Fruit fly (Drosophila melanogaster) whole organism, prepupa: ENCODE data around the gene prd1.

Source experiments
- CG32006 ChIP-seq: fragments of 200-800 bp; sonication (Bioruptor generic); optimal IDR thresholded peaks from 3 replicates; lab custom pipeline; 2017; ENCODE audit warnings: missing biosample characterization, mild to moderate bottlenecking, missing genetic modification characterization
- CG6792 ChIP-seq: fragments of 200-800 bp; sonication (Bioruptor generic); optimal IDR thresholded peaks from 3 replicates; lab custom pipeline; 2016; ENCODE audit warnings: missing biosample characterization, missing genetic modification characterization
- CG8632 ChIP-seq: fragments of 200-800 bp; sonication (Bioruptor generic); optimal IDR thresholded peaks from 3 replicates; lab custom pipeline; 2016; ENCODE audit warnings: missing biosample characterization, missing genetic modification characterization
- Hr39 ChIP-seq: fragments of 200-800 bp; sonication (Bioruptor generic); optimal IDR thresholded peaks from 2 replicates; lab custom pipeline; 2016; ENCODE audit warnings: missing biosample characterization, missing genetic modification characterization
- Lpt ChIP-seq: fragments of 200-800 bp; sonication (Bioruptor generic); optimal IDR thresholded peaks from 3 replicates; lab custom pipeline; 2016; ENCODE audit warnings: missing biosample characterization, missing genetic modification characterization
- esn ChIP-seq: fragments of 200-800 bp; sonication (Bioruptor generic); optimal IDR thresholded peaks from 2 replicates; lab custom pipeline; 2016; ENCODE audit warnings: missing biosample characterization, mild to moderate bottlenecking, missing genetic modification characterization, moderate library complexity

DNA sequence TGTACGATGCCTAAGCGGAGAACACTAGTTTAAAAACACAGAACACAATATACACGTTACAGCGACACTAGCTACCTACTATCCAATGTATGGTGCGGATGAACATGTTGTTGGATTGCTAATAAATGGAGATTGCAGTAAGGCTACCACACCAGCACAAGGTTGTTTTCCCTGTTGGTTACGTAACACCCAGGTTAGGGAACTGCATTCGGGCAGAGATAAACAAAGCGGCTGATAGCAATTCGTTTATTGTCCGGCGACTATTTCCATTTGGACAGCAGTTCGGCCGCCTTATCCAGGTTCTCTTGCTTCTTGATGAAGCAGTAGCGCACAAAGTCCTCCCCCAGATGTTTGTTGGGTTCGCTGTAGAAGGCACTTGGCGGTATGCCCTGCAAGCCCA, 33.3 kb upstream of the prd1 start:
- TF ChIP-seq Hr39 (GFP tag; lab: Kevin White, UChicago) (no peak), esn (no peak), CG32006 (GFP tag; lab: Kevin White, UChicago) (no peak), CG6792 (GFP tag; lab: Kevin White, UChicago) (no peak), Lpt (GFP tag; lab: Kevin White, UChicago) (no peak), CG8632 (GFP tag; lab: Kevin White, UChicago) (no peak)
